Worm (Caenorhabditis elegans) whole organism, midembryonic: ENCODE results near the gene Y39H10A.1.

Experiments used
- T22C8.4 ChIP-seq: fragments of 200-800 bp; sonication (Bioruptor generic); IDR thresholded peaks from 2 replicates; pipeline ENCODE4 v1.3.6; 2022; ENCODE audit warnings: missing genetic modification characterization, missing compliant biosample characterization
- cog-1 ChIP-seq: sonication (generic microtip); optimal IDR thresholded peaks from 2 replicates; lab custom pipeline; 2016; ENCODE audit warnings: missing genetic modification characterization, missing compliant biosample characterization
- klf-2 ChIP-seq: fragments of 200-800 bp; sonication (Bioruptor generic); conservative IDR thresholded peaks from 2 replicates; pipeline ENCODE4 v1.3.6; 2022; ENCODE audit warnings: missing genetic modification reagents, missing genetic modification characterization, missing compliant biosample characterization
- med-1 ChIP-seq: sonication (generic microtip); optimal IDR thresholded peaks from 2 replicates; lab custom pipeline; 2017; ENCODE audit warnings: missing genetic modification characterization, mild to moderate bottlenecking, missing compliant biosample characterization, antibody characterized with exemption, missing genetic modification reagents; ENCODE audit not compliant: insufficient read depth
- ref-1 ChIP-seq: fragments of 200-800 bp; sonication (Bioruptor generic); conservative IDR thresholded peaks from 2 replicates; pipeline ENCODE4 v1.3.6; 2022; ENCODE audit warnings: missing genetic modification reagents, missing genetic modification characterization, missing compliant biosample characterization
- tab-1 ChIP-seq: fragments of 200-800 bp; sonication (Bioruptor generic); IDR thresholded peaks from 2 replicates; pipeline ENCODE4 v1.3.6; 2022; ENCODE audit warnings: missing genetic modification characterization, missing compliant biosample characterization
- ztf-29 ChIP-seq: fragments of 200-800 bp; sonication (Bioruptor generic); IDR thresholded peaks from 2 replicates; pipeline ENCODE4 v1.3.6; 2022; ENCODE audit warnings: missing genetic modification reagents, missing genetic modification characterization, missing compliant biosample characterization

DNA sequence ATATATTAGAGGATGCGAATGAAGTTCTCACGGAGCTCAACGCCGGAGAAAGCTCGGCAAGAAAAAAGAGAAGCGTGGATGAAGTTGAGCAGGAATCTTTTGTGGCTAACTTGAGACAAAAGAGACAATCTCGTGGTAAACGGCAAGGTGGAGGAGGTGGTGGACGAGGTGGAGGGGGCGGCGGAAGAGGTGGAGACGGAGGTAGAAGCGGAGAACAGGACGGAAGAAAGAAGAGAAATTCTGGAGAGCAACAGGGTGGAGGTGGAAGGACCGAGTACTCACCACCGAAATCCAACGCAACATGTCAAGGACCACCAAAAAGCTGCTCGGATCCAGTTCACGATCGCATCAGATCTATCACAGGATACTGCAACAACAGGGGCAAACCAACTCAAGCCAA is 23.4 kb downstream of the Y39H10A.1 start:
- TF ChIP-seq ref-1 (GFP tag; lab: Robert Waterston, UW) = no peak
- TF ChIP-seq ztf-29 (GFP tag; lab: Robert Waterston, UW) = no peak
- no peak for TF ChIP-seq tab-1 (GFP tag; lab: Robert Waterston, UW)
- no peak for TF ChIP-seq cog-1 (tag; lab: Kevin White, UChicago)
- no peak for TF ChIP-seq T22C8.4 (GFP tag; lab: Robert Waterston, UW)
- TF ChIP-seq med-1 (GFP tag; lab: Kevin White, UChicago) = no peak
- TF ChIP-seq klf-2 = no peak
